Worm (Caenorhabditis elegans) whole organism, early embryonic: ENCODE measurements around the gene evl-14.

ENCODE experiments used
- B0310.2 ChIP-seq: sonication (generic microtip); optimal IDR thresholded peaks from 2 replicates; lab custom pipeline; 2016; ENCODE audit warnings: mild to moderate bottlenecking, missing genetic modification characterization, missing compliant biosample characterization
- F13C5.2 ChIP-seq: sonication (generic microtip); optimal IDR thresholded peaks from 2 replicates; lab custom pipeline; 2017; ENCODE audit warnings: mild to moderate bottlenecking, missing genetic modification characterization, inconsistent platforms, missing compliant biosample characterization
- aly-1 ChIP-seq: sonication (generic microtip); optimal IDR thresholded peaks from 2 replicates; lab custom pipeline; 2016; ENCODE audit warnings: missing genetic modification characterization, missing compliant biosample characterization
- ama-1 ChIP-seq: fragments of 150-350 bp; optimal IDR thresholded peaks from 2 replicates; lab custom pipeline; 2014
- ceh-13 ChIP-seq: fragments of 200-800 bp; sonication (Bioruptor generic); optimal IDR thresholded peaks from 2 replicates; lab custom pipeline; 2018; ENCODE audit warnings: mild to moderate bottlenecking, missing genetic modification characterization, missing compliant biosample characterization
- ceh-36 ChIP-seq: sonication (generic microtip); optimal IDR thresholded peaks from 2 replicates; lab custom pipeline; 2016; ENCODE audit warnings: missing genetic modification characterization, inconsistent platforms, missing compliant biosample characterization
- ets-7 ChIP-seq: sonication (generic microtip); optimal IDR thresholded peaks from 2 replicates; lab custom pipeline; 2016; ENCODE audit warnings: missing genotype, missing genetic modification characterization, missing compliant biosample characterization
- flt-1 ChIP-seq: fragments of 200-800 bp; sonication (Bioruptor generic); IDR thresholded peaks from 2 replicates; pipeline ENCODE4 v1.3.6; 2022; ENCODE audit warnings: missing genetic modification characterization, missing compliant biosample characterization
- hmbx-1 ChIP-seq: sonication (generic microtip); optimal IDR thresholded peaks from 2 replicates; lab custom pipeline; 2016; ENCODE audit warnings: mild to moderate bottlenecking, missing genetic modification characterization, missing compliant biosample characterization
- hmg-4 ChIP-seq: fragments of 200-800 bp; sonication (Bioruptor generic); optimal IDR thresholded peaks from 2 replicates; lab custom pipeline; 2018; ENCODE audit warnings: mild to moderate bottlenecking, missing genetic modification characterization, missing compliant biosample characterization
- hnd-1 ChIP-seq: sonication (generic microtip); optimal IDR thresholded peaks from 2 replicates; lab custom pipeline; 2016; ENCODE audit warnings: missing genetic modification characterization, missing compliant biosample characterization
- pes-1 ChIP-seq: fragments of 200-800 bp; sonication (Bioruptor generic); IDR thresholded peaks from 2 replicates; pipeline ENCODE4 v1.3.6; 2022; ENCODE audit warnings: missing genetic modification reagents, missing genetic modification characterization, missing compliant biosample characterization
- scrt-1 ChIP-seq: fragments of 200-800 bp; sonication (Bioruptor generic); IDR thresholded peaks from 2 replicates; pipeline ENCODE4 v1.3.6; 2022; ENCODE audit warnings: missing genetic modification characterization, missing compliant biosample characterization
- sea-1 ChIP-seq: fragments of 200-800 bp; sonication (Bioruptor generic); conservative IDR thresholded peaks from 2 replicates; pipeline ENCODE4 v1.3.6; 2022; ENCODE audit warnings: missing genetic modification characterization, missing compliant biosample characterization
- tbx-11 ChIP-seq: fragments of 200-800 bp; sonication (Bioruptor generic); IDR thresholded peaks from 2 replicates; pipeline ENCODE4 v1.3.6; 2022; ENCODE audit warnings: missing genetic modification characterization, missing compliant biosample characterization
- tbx-37 ChIP-seq: fragments of 200-800 bp; sonication (Bioruptor generic); conservative IDR thresholded peaks from 2 replicates; pipeline ENCODE4 v1.3.6; 2022; ENCODE audit warnings: missing genetic modification reagents, missing genetic modification characterization, missing compliant biosample characterization
- tra-4 ChIP-seq: sonication (generic microtip); optimal IDR thresholded peaks from 2 replicates; lab custom pipeline; 2017; ENCODE audit warnings: missing genetic modification characterization, missing compliant biosample characterization

evl-14 gene

ce11 chrIII:4349799-4350198 is 36.9 kb upstream of the evl-14 start, which contains the start of gene B0285.6:
B0285.6 (plus strand) TSS chrIII:4350099.
- TF ChIP-seq sea-1, result no peak
- no peak for TF ChIP-seq hmbx-1 (tag; lab: Kevin White, UChicago)

ce11 chrIII:4345034-4345433 is 32.1 kb upstream of the evl-14 start, which contains the start of gene hse-5:
hse-5 (plus strand) TSS chrIII:4345334.
- no peak for TF ChIP-seq aly-1 (tag; lab: Kevin White, UChicago)
- TF ChIP-seq tra-4 (tag; lab: Kevin White, UChicago), result no peak
- no peak for TF ChIP-seq sea-1
- TF ChIP-seq tbx-11 (GFP tag; lab: Robert Waterston, UW), result no peak
- TF ChIP-seq flt-1 (GFP tag; lab: Robert Waterston, UW), result no peak
- TF ChIP-seq hmbx-1 (tag; lab: Kevin White, UChicago), result no peak
- no peak for TF ChIP-seq F13C5.2 (tag; lab: Kevin White, UChicago)
- no peak for TF ChIP-seq ets-7
- TF ChIP-seq ceh-13 (GFP tag; lab: Kevin White, UChicago), result no peak
- no peak for TF ChIP-seq pes-1
- no peak for TF ChIP-seq hnd-1 (tag; lab: Kevin White, UChicago)
- no peak for TF ChIP-seq tbx-37 (GFP tag; lab: Robert Waterston, UW)

- no peak for TF ChIP-seq hmbx-1 (tag; lab: Kevin White, UChicago)
- TF ChIP-seq tbx-37 (GFP tag; lab: Robert Waterston, UW), result 0 out of 2 replicates have a peak, but pooled peaks have one; percentile 28
These were observed 30.1 kb upstream of the evl-14 start, which contains the start of the genes B0285.3 and lcmt-1 for ce11 chrIII:4343070-4343469. B0285.3 (minus strand) TSS chrIII:4343336. lcmt-1 (plus strand) TSS chrIII:4343446.

ce11 chrIII:4335614-4336013 is 22.7 kb upstream of the evl-14 start:
- TF ChIP-seq tbx-11 (GFP tag; lab: Robert Waterston, UW) (0 out of 2 replicates have a peak, but pooled peaks have one; percentile 13), ama-1 (lab: Kevin White, UChicago) (no peak), scrt-1 (no peak), pes-1 (0 out of 2 replicates have a peak, but pooled peaks have one; percentile 28), ceh-36 (no peak), ets-7 (no peak)

ce11 chrIII:4332543-4333042 is 19.7 kb upstream of the evl-14 start, which contains the start of gene cdk-12:
cdk-12 (plus strand) TSS chrIII:4332992.
- no peak for TF ChIP-seq pes-1
- peak; percentile 11 for TF ChIP-seq F13C5.2 (tag; lab: Kevin White, UChicago)

- no peak for TF ChIP-seq ceh-36
- TF ChIP-seq sea-1, result no peak
- no peak for TF ChIP-seq hnd-1 (tag; lab: Kevin White, UChicago)
- no peak for TF ChIP-seq tbx-37 (GFP tag; lab: Robert Waterston, UW)
- TF ChIP-seq tbx-11 (GFP tag; lab: Robert Waterston, UW), result no peak
- no peak for TF ChIP-seq scrt-1
- no peak for TF ChIP-seq F13C5.2 (tag; lab: Kevin White, UChicago)
- TF ChIP-seq hmg-4, result no peak
- TF ChIP-seq pes-1, result no peak
- no peak for TF ChIP-seq aly-1 (tag; lab: Kevin White, UChicago)
- no peak for TF ChIP-seq hmbx-1 (tag; lab: Kevin White, UChicago)
- TF ChIP-seq B0310.2 (tag; lab: Kevin White, UChicago), result no peak
- no peak for TF ChIP-seq tra-4 (tag; lab: Kevin White, UChicago)
These were observed 18.1 kb upstream of the evl-14 start, which contains the start of gene gly-6 for ce11 chrIII:4330984-4331383. gly-6 (minus strand) TSS chrIII:4331228.

- TF ChIP-seq aly-1 (tag; lab: Kevin White, UChicago) (no peak), ceh-13 (GFP tag; lab: Kevin White, UChicago) (no peak), hmg-4 (no peak)
These were observed 15.5 kb upstream of the evl-14 start for ce11 chrIII:4328208-4328987.

- TF ChIP-seq ama-1 (lab: Kevin White, UChicago) (no peak), tra-4 (tag; lab: Kevin White, UChicago) (no peak), ceh-36 (no peak), F13C5.2 (tag; lab: Kevin White, UChicago) (no peak), pes-1 (no peak), flt-1 (GFP tag; lab: Robert Waterston, UW) (no peak), hmbx-1 (tag; lab: Kevin White, UChicago) (no peak), sea-1 (no peak), hnd-1 (tag; lab: Kevin White, UChicago) (no peak), tbx-11 (GFP tag; lab: Robert Waterston, UW) (no peak), scrt-1 (no peak), aly-1 (tag; lab: Kevin White, UChicago) (no peak), hmg-4 (no peak), tbx-37 (GFP tag; lab: Robert Waterston, UW) (no peak), B0310.2 (tag; lab: Kevin White, UChicago) (no peak), ceh-13 (GFP tag; lab: Kevin White, UChicago) (no peak), ets-7 (no peak)
These were observed 10.9 kb upstream of the evl-14 start, which contains the start of gene H38K22.9 for ce11 chrIII:4323859-4324258. H38K22.9 (plus strand) TSS chrIII:4324159.
